Fruit fly (Drosophila melanogaster) whole organism, prepupa: ENCODE results near the gene CG42717.

ENCODE experiments used
- Blimp-1 ChIP-seq: fragments of 200-800 bp; sonication (Bioruptor generic); optimal IDR thresholded peaks from 3 replicates; lab custom pipeline; 2017; ENCODE audit warnings: missing biosample characterization, missing genetic modification characterization, mild to moderate bottlenecking, moderate library complexity, missing genetic modification reagents
- CG10631 ChIP-seq: fragments of 200-800 bp; sonication (Bioruptor generic); optimal IDR thresholded peaks from 2 replicates; lab custom pipeline; 2016; ENCODE audit warnings: missing biosample characterization, missing genetic modification characterization
- CG10669 ChIP-seq: fragments of 200-800 bp; sonication (Bioruptor generic); optimal IDR thresholded peaks from 3 replicates; lab custom pipeline; 2018; ENCODE audit warnings: missing biosample characterization, mild to moderate bottlenecking, missing genetic modification characterization, moderate library complexity
- CG11294 ChIP-seq: fragments of 200-800 bp; sonication (Bioruptor generic); IDR thresholded peaks from 2 replicates; pipeline ENCODE4 v1.3.6; 2022; ENCODE audit warnings: missing biosample characterization, missing genetic modification characterization
- CG11762 ChIP-seq: fragments of 200-800 bp; sonication (Bioruptor generic); optimal IDR thresholded peaks from 3 replicates; lab custom pipeline; 2016; ENCODE audit warnings: missing biosample characterization, missing genetic modification characterization; ENCODE audit not compliant: insufficient read depth
- CG11902 ChIP-seq: fragments of 200-800 bp; sonication (Bioruptor generic); optimal IDR thresholded peaks from 3 replicates; lab custom pipeline; 2016; ENCODE audit warnings: missing biosample characterization, missing genetic modification characterization
- CG15336 ChIP-seq: fragments of 200-800 bp; sonication (Bioruptor generic); IDR thresholded peaks from 2 replicates; pipeline ENCODE4 v1.3.6; 2022; ENCODE audit warnings: missing biosample characterization, missing genetic modification characterization
- CG1621 ChIP-seq: fragments of 200-800 bp; sonication (Bioruptor generic); optimal IDR thresholded peaks from 3 replicates; lab custom pipeline; 2018; ENCODE audit warnings: missing biosample characterization, mild to moderate bottlenecking, missing genetic modification characterization
- CG16779 ChIP-seq: fragments of 200-800 bp; sonication (Bioruptor generic); optimal IDR thresholded peaks from 3 replicates; lab custom pipeline; 2017; ENCODE audit warnings: missing biosample characterization, mild to moderate bottlenecking, missing genetic modification characterization
- CG3032 ChIP-seq: fragments of 200-800 bp; optimal IDR thresholded peaks from 2 replicates; lab custom pipeline; 2019; ENCODE audit warnings: missing biosample characterization, mild to moderate bottlenecking, missing genetic modification characterization, moderate library complexity
- CG31627 ChIP-seq: fragments of 200-800 bp; sonication (Bioruptor generic); optimal IDR thresholded peaks from 3 replicates; lab custom pipeline; 2016; ENCODE audit warnings: missing biosample characterization, missing genetic modification characterization
- CG4318 ChIP-seq: fragments of 200-800 bp; sonication (Bioruptor generic); optimal IDR thresholded peaks from 3 replicates; lab custom pipeline; 2017; ENCODE audit warnings: missing biosample characterization, mild to moderate bottlenecking, missing genetic modification characterization
- CG6163 ChIP-seq: fragments of 200-800 bp; sonication (Bioruptor generic); IDR thresholded peaks from 3 replicates; pipeline ENCODE4 v1.3.6; 2022; ENCODE audit warnings: missing biosample characterization, missing genetic modification characterization
- CG6792 ChIP-seq: fragments of 200-800 bp; sonication (Bioruptor generic); optimal IDR thresholded peaks from 3 replicates; lab custom pipeline; 2016; ENCODE audit warnings: missing biosample characterization, missing genetic modification characterization
- CG6808 ChIP-seq: fragments of 200-800 bp; sonication (Bioruptor generic); optimal IDR thresholded peaks from 3 replicates; lab custom pipeline; 2017; ENCODE audit warnings: missing biosample characterization, missing genetic modification characterization, mild to moderate bottlenecking, moderate library complexity, missing genetic modification reagents
- CG6854 ChIP-seq: fragments of 200-800 bp; sonication (Bioruptor generic); optimal IDR thresholded peaks from 2 replicates; lab custom pipeline; 2017; ENCODE audit warnings: missing biosample characterization, mild to moderate bottlenecking, missing genetic modification characterization
- CG7368 ChIP-seq: fragments of 200-800 bp; sonication (Bioruptor generic); optimal IDR thresholded peaks from 3 replicates; lab custom pipeline; 2016; ENCODE audit warnings: missing biosample characterization, missing genetic modification characterization
- CG8119 ChIP-seq: fragments of 200-800 bp; sonication (Bioruptor generic); IDR thresholded peaks from 3 replicates; pipeline ENCODE4 v1.3.6; 2022; ENCODE audit warnings: missing biosample characterization, missing genetic modification characterization
- CG8319 ChIP-seq: fragments of 200-800 bp; sonication (Bioruptor generic); optimal IDR thresholded peaks from 3 replicates; lab custom pipeline; 2016; ENCODE audit warnings: missing biosample characterization, missing genetic modification characterization
- CG8632 ChIP-seq: fragments of 200-800 bp; sonication (Bioruptor generic); optimal IDR thresholded peaks from 3 replicates; lab custom pipeline; 2016; ENCODE audit warnings: missing biosample characterization, missing genetic modification characterization
- CG9139 ChIP-seq: fragments of 200-800 bp; sonication (Bioruptor generic); optimal IDR thresholded peaks from 3 replicates; lab custom pipeline; 2017; ENCODE audit warnings: missing biosample characterization, mild to moderate bottlenecking, missing genetic modification characterization
- Eip75B ChIP-seq: fragments of 200-800 bp; sonication (Bioruptor generic); optimal IDR thresholded peaks from 3 replicates; lab custom pipeline; 2016; ENCODE audit warnings: missing biosample characterization, missing genetic modification characterization
- Eip78C ChIP-seq: fragments of 200-800 bp; sonication (Bioruptor generic); peaks from one replicate; lab custom pipeline; 2016; ENCODE audit warnings: missing biosample characterization, missing genetic modification characterization
- Eip93F ChIP-seq: fragments of 200-800 bp; sonication (Bioruptor generic); optimal IDR thresholded peaks from 2 replicates; lab custom pipeline; 2016; ENCODE audit warnings: missing biosample characterization, mild to moderate bottlenecking, missing genetic modification characterization
- Ets21C ChIP-seq: fragments of 200-800 bp; sonication (Bioruptor generic); optimal IDR thresholded peaks from 3 replicates; lab custom pipeline; 2016; ENCODE audit warnings: missing biosample characterization, missing genetic modification characterization
- Hr38 ChIP-seq: sonication (Bioruptor generic); optimal IDR thresholded peaks from 2 replicates; lab custom pipeline; 2016; ENCODE audit warnings: missing biosample characterization, missing genetic modification characterization
- Hr39 ChIP-seq: fragments of 200-800 bp; sonication (Bioruptor generic); optimal IDR thresholded peaks from 2 replicates; lab custom pipeline; 2016; ENCODE audit warnings: missing biosample characterization, missing genetic modification characterization
- Hr4 ChIP-seq: fragments of 200-800 bp; sonication (Bioruptor generic); optimal IDR thresholded peaks from 3 replicates; lab custom pipeline; 2016; ENCODE audit warnings: missing biosample characterization, missing genetic modification characterization
- Met ChIP-seq: fragments of 200-800 bp; sonication (Bioruptor generic); optimal IDR thresholded peaks from 3 replicates; lab custom pipeline; 2016; ENCODE audit warnings: missing biosample characterization, missing genetic modification characterization
- OdsH ChIP-seq: fragments of 200-800 bp; sonication (Bioruptor generic); optimal IDR thresholded peaks from 3 replicates; lab custom pipeline; 2016; ENCODE audit warnings: missing biosample characterization, missing genetic modification characterization
- Sox102F ChIP-seq: fragments of 200-800 bp; sonication (Bioruptor generic); optimal IDR thresholded peaks from 2 replicates; lab custom pipeline; 2016; ENCODE audit warnings: missing biosample characterization, mild to moderate bottlenecking, missing genetic modification characterization
- Sox15 ChIP-seq: fragments of 200-800 bp; sonication (Bioruptor generic); optimal IDR thresholded peaks from 3 replicates; lab custom pipeline; 2016; ENCODE audit warnings: missing biosample characterization, missing genetic modification characterization
- achi ChIP-seq: fragments of 200-800 bp; sonication (Bioruptor generic); optimal IDR thresholded peaks from 3 replicates; lab custom pipeline; 2016; ENCODE audit warnings: missing biosample characterization, missing genetic modification characterization
- acj6 ChIP-seq: fragments of 200-800 bp; sonication (Bioruptor generic); optimal IDR thresholded peaks from 3 replicates; lab custom pipeline; 2016; ENCODE audit warnings: missing biosample characterization, missing genetic modification characterization
- dsx ChIP-seq: fragments of 200-800 bp; optimal IDR thresholded peaks from 3 replicates; lab custom pipeline; 2019; ENCODE audit warnings: missing biosample characterization, mild to moderate bottlenecking, missing genetic modification characterization, moderate library complexity; ENCODE audit not compliant: poor library complexity, severe bottlenecking
- eg ChIP-seq: fragments of 200-800 bp; sonication (Bioruptor generic); IDR thresholded peaks from 3 replicates; pipeline ENCODE4 v1.3.6; 2022; ENCODE audit warnings: missing biosample characterization, missing genetic modification characterization
- esn ChIP-seq: fragments of 200-800 bp; sonication (Bioruptor generic); optimal IDR thresholded peaks from 2 replicates; lab custom pipeline; 2016; ENCODE audit warnings: missing biosample characterization, mild to moderate bottlenecking, missing genetic modification characterization, moderate library complexity
- fd85E ChIP-seq: fragments of 200-800 bp; sonication (Bioruptor generic); optimal IDR thresholded peaks from 3 replicates; lab custom pipeline; 2016; ENCODE audit warnings: missing biosample characterization, missing genetic modification characterization
- lz ChIP-seq: fragments of 200-800 bp; sonication (Bioruptor generic); optimal IDR thresholded peaks from 3 replicates; lab custom pipeline; 2016; ENCODE audit warnings: missing biosample characterization, missing genetic modification characterization
- net ChIP-seq: fragments of 200-800 bp; sonication (Bioruptor generic); optimal IDR thresholded peaks from 3 replicates; lab custom pipeline; 2016; ENCODE audit warnings: missing biosample characterization, missing genetic modification characterization
- pdm3 ChIP-seq: fragments of 200-800 bp; sonication (Bioruptor generic); optimal IDR thresholded peaks from 3 replicates; lab custom pipeline; 2016; ENCODE audit warnings: missing biosample characterization, missing genetic modification characterization
- salr ChIP-seq, 2 experiments: fragments of 200-800 bp; sonication (Bioruptor generic); optimal IDR thresholded peaks; 3 replicates each; lab custom pipeline; 2016 to 2018; ENCODE audit warnings: missing biosample characterization in 2 of 2, missing genetic modification characterization in 2 of 2, mild to moderate bottlenecking in 1 of 2
- spab ChIP-seq: fragments of 200-800 bp; sonication (Bioruptor generic); optimal IDR thresholded peaks from 2 replicates; lab custom pipeline; 2017; ENCODE audit warnings: missing biosample characterization, mild to moderate bottlenecking, missing genetic modification characterization, missing genetic modification reagents
- ss ChIP-seq, 2 experiments: fragments of 200-800 bp; sonication (Bioruptor generic); optimal IDR thresholded peaks; 2 replicates in 1 of 2; 3 replicates in 1 of 2; lab custom pipeline; 2017 to 2018; ENCODE audit warnings: mild to moderate bottlenecking in 2 of 2, missing biosample characterization in 2 of 2, missing genetic modification characterization in 2 of 2, moderate library complexity in 1 of 2
- topi ChIP-seq: fragments of 200-800 bp; sonication (Bioruptor generic); optimal IDR thresholded peaks from 3 replicates; lab custom pipeline; 2016; ENCODE audit warnings: missing biosample characterization, missing genetic modification characterization

Gene CG42717

dm6 chr3L:16048086-16048485 is 15.1 kb upstream of the CG42717 start (continued):
- peak; percentile 74 for TF ChIP-seq CG15336 (GFP tag; lab: Robert Waterston, UW)
- peak; percentile 91 for TF ChIP-seq Eip78C (GFP tag; lab: Kevin White, UChicago)
- TF ChIP-seq CG11762, result peak; percentile 39
- TF ChIP-seq CG7368, result peak; percentile 54
- peak; percentile 71 for TF ChIP-seq net (GFP tag; lab: Kevin White, UChicago)
- TF ChIP-seq lz, result peak; percentile 75
- TF ChIP-seq ss (GFP tag; optimal IDR thresholded peaks at IDR 0.05; lab: Kevin White, UChicago), result peak; percentile 45 to 80
- TF ChIP-seq CG6808, result peak; percentile 68
- TF ChIP-seq, all 60 proteins: peak for 55

- TF ChIP-seq CG31627 (GFP tag; lab: Kevin White, UChicago), result no peak
- 0 out of 3 replicates have a peak, but pooled peaks have one; percentile 8 for TF ChIP-seq CG6163
- peak; percentile 20 for TF ChIP-seq Eip78C (GFP tag; lab: Kevin White, UChicago)
- TF ChIP-seq CG6792 (GFP tag; lab: Kevin White, UChicago), result no peak
- no peak for TF ChIP-seq CG8319 (GFP tag; lab: Kevin White, UChicago)
- TF ChIP-seq CG9139 (GFP tag; lab: Kevin White, UChicago), result peak; percentile 7
- TF ChIP-seq CG11762, result no peak
- TF ChIP-seq pdm3 (GFP tag; lab: Kevin White, UChicago), result no peak
- TF ChIP-seq, all 60 proteins: peak for 3
These were observed 14.1 kb upstream of the CG42717 start for dm6 chr3L:16047105-16047504.

- no peak for TF ChIP-seq salr (GFP tag; optimal IDR thresholded peaks at IDR 0.05; lab: Kevin White, UChicago)
- TF ChIP-seq CG3032 (tag; lab: Kevin White, UChicago), result no peak
- TF ChIP-seq CG11294 (GFP tag; lab: Robert Waterston, UW), result no peak
- TF ChIP-seq spab (GFP tag; lab: Kevin White, UChicago), result no peak
- TF ChIP-seq fd85E (GFP tag; lab: Kevin White, UChicago), result peak; percentile 35
- no peak for TF ChIP-seq CG6808
- TF ChIP-seq CG8319 (GFP tag; lab: Kevin White, UChicago), result peak; percentile 23
- TF ChIP-seq Met (GFP tag; lab: Kevin White, UChicago), result peak; percentile 48
- no peak for TF ChIP-seq pdm3 (GFP tag; lab: Kevin White, UChicago)
- no peak for TF ChIP-seq esn (GFP tag; lab: Kevin White, UChicago)
- no peak for TF ChIP-seq Blimp-1 (GFP tag; lab: Kevin White, UChicago)
- no peak for TF ChIP-seq CG4318
- no peak for TF ChIP-seq CG10631 (GFP tag; lab: Kevin White, UChicago)
- TF ChIP-seq CG6854, result peak; percentile 49
- peak; percentile 57 for TF ChIP-seq Eip78C (GFP tag; lab: Kevin White, UChicago)
- no peak for TF ChIP-seq achi (GFP tag; lab: Kevin White, UChicago)
- TF ChIP-seq CG11902 (GFP tag; lab: Kevin White, UChicago), result no peak
- peak; percentile 63; the same call in 1 of the 3 replicates for TF ChIP-seq eg (GFP tag; lab: Robert Waterston, UW)
- TF ChIP-seq acj6 (GFP tag; lab: Kevin White, UChicago), result no peak
- TF ChIP-seq Ets21C (GFP tag; lab: Kevin White, UChicago), result no peak
- TF ChIP-seq ss (GFP tag; optimal IDR thresholded peaks at IDR 0.05; lab: Kevin White, UChicago), result peak in 1 of 2 experiments; percentile 45
- TF ChIP-seq Eip93F (GFP tag; lab: Kevin White, UChicago), result peak; percentile 32
- no peak for TF ChIP-seq CG8119 (GFP tag; lab: Robert Waterston, UW)
- no peak for TF ChIP-seq Hr38
- TF ChIP-seq CG8632 (GFP tag; lab: Kevin White, UChicago), result no peak
- TF ChIP-seq CG9139 (GFP tag; lab: Kevin White, UChicago), result peak; percentile 70
- TF ChIP-seq CG1621 (tag; lab: Kevin White, UChicago), result peak; percentile 30
- no peak for TF ChIP-seq CG10669
- peak; percentile 24 for TF ChIP-seq net (GFP tag; lab: Kevin White, UChicago)
- TF ChIP-seq Sox15 (GFP tag; lab: Kevin White, UChicago), result no peak
- no peak for TF ChIP-seq Hr4
- TF ChIP-seq dsx (GFP tag; lab: Kevin White, UChicago), result peak; percentile 73
- TF ChIP-seq CG6792 (GFP tag; lab: Kevin White, UChicago), result no peak
- peak; percentile 34 for TF ChIP-seq topi (GFP tag; lab: Kevin White, UChicago)
- no peak for TF ChIP-seq OdsH (GFP tag; lab: Kevin White, UChicago)
- no peak for TF ChIP-seq Eip75B (GFP tag; lab: Kevin White, UChicago)
- TF ChIP-seq CG16779 (tag; lab: Kevin White, UChicago), result no peak
- no peak for TF ChIP-seq CG31627 (GFP tag; lab: Kevin White, UChicago)
- TF ChIP-seq Hr39 (GFP tag; lab: Kevin White, UChicago), result no peak
- TF ChIP-seq Sox102F (GFP tag; lab: Kevin White, UChicago), result peak; percentile 32
These were observed 13.5 kb upstream of the CG42717 start for dm6 chr3L:16046387-16047066.
